Worm (Caenorhabditis elegans) whole organism, L3 larva: ENCODE measurements around the gene lec-4.

Experiments used
- ZK546.5 ChIP-seq: sonication (generic microtip); optimal IDR thresholded peaks from 2 replicates; lab custom pipeline; 2017; ENCODE audit warnings: missing biosample characterization, missing genetic modification characterization
- ceh-82 ChIP-seq: fragments of 150-350 bp; optimal IDR thresholded peaks from 2 replicates; lab custom pipeline; 2014; ENCODE audit warnings: missing biosample characterization, missing genetic modification characterization
- elt-3 ChIP-seq, 3 experiments: fragments of 150-350 bp in 1 of 3; sonication (generic microtip) in 2 of 3; optimal IDR thresholded peaks; 2 replicates in 2 of 3; 4 replicates in 1 of 3; lab custom pipeline; 2014 to 2017; ENCODE audit warnings: missing biosample characterization in 3 of 3, missing genetic modification characterization in 3 of 3
- jun-1 ChIP-seq: fragments of 150-350 bp; optimal IDR thresholded peaks from 2 replicates; lab custom pipeline; 2014; ENCODE audit warnings: missing biosample characterization, missing genetic modification reagents, missing genetic modification characterization
- mdl-1 ChIP-seq: fragments of 150-350 bp; optimal IDR thresholded peaks from 2 replicates; lab custom pipeline; 2014; ENCODE audit warnings: missing biosample characterization, missing genetic modification characterization
- nfya-1 ChIP-seq: sonication (generic microtip); optimal IDR thresholded peaks from 2 replicates; lab custom pipeline; 2017; ENCODE audit warnings: missing genetic modification characterization, mild to moderate bottlenecking, missing compliant biosample characterization, antibody characterized with exemption, moderate library complexity; ENCODE audit not compliant: insufficient read depth
- nhr-11 ChIP-seq: fragments of 150-350 bp; optimal IDR thresholded peaks from 2 replicates; lab custom pipeline; 2014; ENCODE audit warnings: missing biosample characterization, missing genetic modification characterization
- nhr-12 ChIP-seq: fragments of 150-350 bp; optimal IDR thresholded peaks from 2 replicates; lab custom pipeline; 2014; ENCODE audit warnings: missing biosample characterization, missing genetic modification characterization
- nhr-237 ChIP-seq: fragments of 150-350 bp; optimal IDR thresholded peaks from 2 replicates; lab custom pipeline; 2014; ENCODE audit warnings: missing biosample characterization, missing genetic modification characterization
- nhr-76 ChIP-seq: fragments of 150-350 bp; sonication (generic microtip); optimal IDR thresholded peaks from 5 replicates; lab custom pipeline; 2014; ENCODE audit warnings: missing biosample characterization, missing genetic modification characterization
- skn-1 ChIP-seq: fragments of 150-350 bp; optimal IDR thresholded peaks from 2 replicates; lab custom pipeline; 2014; ENCODE audit warnings: missing biosample characterization, missing genetic modification characterization
- unc-62 ChIP-seq: fragments of 150-350 bp; sonication (generic microtip); optimal IDR thresholded peaks from 4 replicates; lab custom pipeline; 2014; ENCODE audit warnings: missing biosample characterization, missing genetic modification reagents, missing genetic modification characterization
- ztf-11 ChIP-seq: fragments of 150-350 bp; optimal IDR thresholded peaks from 2 replicates; lab custom pipeline; 2014; ENCODE audit warnings: missing biosample characterization, missing genetic modification characterization

DNA sequence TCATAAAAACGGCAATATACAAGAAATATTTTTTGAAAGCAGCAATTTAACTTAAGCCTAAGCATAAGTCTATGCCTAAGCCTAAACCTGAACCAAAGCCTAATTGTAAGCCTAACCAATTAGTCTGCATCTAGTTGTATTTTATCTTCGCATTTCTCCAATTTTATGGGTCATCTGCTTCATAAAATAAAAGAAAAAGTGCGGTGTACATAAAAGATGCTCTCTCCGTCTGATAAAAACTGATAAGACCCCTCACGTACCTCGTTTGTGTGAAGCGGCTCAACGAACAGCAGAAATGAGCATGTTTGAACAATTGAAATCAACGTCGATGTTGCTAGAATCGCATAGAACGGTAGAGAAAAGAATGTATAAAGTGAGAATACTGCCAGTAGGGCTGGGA is 12.0 kb upstream of the lec-4 start:
- no peak for TF ChIP-seq unc-62 (GFP tag; lab: Kevin White, UChicago)
- TF ChIP-seq ZK546.5, result no peak
- TF ChIP-seq skn-1 (tag; lab: Kevin White, UChicago), result no peak
- TF ChIP-seq ztf-11 (tag; lab: Kevin White, UChicago), result no peak
- no peak for TF ChIP-seq nhr-12 (tag; lab: Kevin White, UChicago)
- TF ChIP-seq elt-3 (tag; optimal IDR thresholded peaks at IDR 0.05; lab: Kevin White, UChicago), result no peak
- TF ChIP-seq mdl-1 (tag; lab: Kevin White, UChicago), result no peak
- TF ChIP-seq ceh-82, result no peak
- TF ChIP-seq nfya-1 (tag; lab: Kevin White, UChicago), result no peak
- no peak for TF ChIP-seq jun-1 (tag; lab: Kevin White, UChicago)
- TF ChIP-seq nhr-76 (tag; lab: Kevin White, UChicago), result no peak
- no peak for TF ChIP-seq nhr-237 (tag; lab: Kevin White, UChicago)
- TF ChIP-seq nhr-11, result no peak
